Worm (Caenorhabditis elegans) whole organism, L1 larva: ENCODE results near the gene srg-1.

Experiments
- C04F5.9 ChIP-seq: sonication (generic microtip); optimal IDR thresholded peaks from 2 replicates; lab custom pipeline; 2016; ENCODE audit warnings: missing genetic modification characterization, missing compliant biosample characterization
- C16A3.4 ChIP-seq: fragments of 150-350 bp; optimal IDR thresholded peaks from 2 replicates; lab custom pipeline; 2014; ENCODE audit warnings: missing biosample characterization, missing genetic modification characterization
- C34B4.2 ChIP-seq: sonication (generic microtip); optimal IDR thresholded peaks from 2 replicates; lab custom pipeline; 2017; ENCODE audit warnings: mild to moderate bottlenecking, missing genetic modification characterization, missing compliant biosample characterization
- Y116A8C.19 ChIP-seq: sonication (generic microtip); optimal IDR thresholded peaks from 2 replicates; lab custom pipeline; 2016; ENCODE audit warnings: missing compliant biosample characterization, missing genetic modification characterization, borderline replicate concordance
- aha-1 ChIP-seq: fragments of 150-350 bp; optimal IDR thresholded peaks from 2 replicates; lab custom pipeline; 2014; ENCODE audit warnings: missing biosample characterization, missing genetic modification characterization
- ama-1 ChIP-seq: fragments of 150-350 bp; optimal IDR thresholded peaks from 2 replicates; lab custom pipeline; 2014
- ceh-8 ChIP-seq: fragments of 200-800 bp; sonication (Bioruptor generic); optimal IDR thresholded peaks from 2 replicates; lab custom pipeline; 2018; ENCODE audit warnings: mild to moderate bottlenecking, missing genetic modification characterization, moderate library complexity, missing compliant biosample characterization
- ceh-90 ChIP-seq: sonication (generic microtip); optimal IDR thresholded peaks from 2 replicates; lab custom pipeline; 2016; ENCODE audit warnings: missing genetic modification characterization, missing compliant biosample characterization
- ces-1 ChIP-seq: fragments of 150-350 bp; optimal IDR thresholded peaks from 2 replicates; lab custom pipeline; 2014; ENCODE audit warnings: missing biosample characterization, missing genetic modification reagents, missing genetic modification characterization
- efl-1 ChIP-seq, 4 experiments: fragments of 150-350 bp; optimal IDR thresholded peaks in 3 of 4; peaks in 1 of 4; 1 replicate in 1 of 4; 2 replicates in 3 of 4; lab custom pipeline; 2014; ENCODE audit warnings: missing biosample characterization in 2 of 4, missing genetic modification characterization in 2 of 4, missing genetic modification reagents in 2 of 4
- efl-3 ChIP-seq: fragments of 200-800 bp; sonication (Bioruptor generic); optimal IDR thresholded peaks from 2 replicates; lab custom pipeline; 2018; ENCODE audit warnings: mild to moderate bottlenecking, missing genetic modification characterization, missing compliant biosample characterization
- egl-13 ChIP-seq: sonication (generic microtip); optimal IDR thresholded peaks from 2 replicates; lab custom pipeline; 2016; ENCODE audit warnings: missing genotype, missing genetic modification reagents, missing genetic modification characterization, missing compliant biosample characterization
- fkh-4 ChIP-seq: sonication (generic microtip); optimal IDR thresholded peaks from 2 replicates; lab custom pipeline; 2016; ENCODE audit warnings: missing compliant biosample characterization, missing genetic modification characterization, borderline replicate concordance
- hlh-17 ChIP-seq: fragments of 200-800 bp; sonication (Bioruptor generic); optimal IDR thresholded peaks from 2 replicates; lab custom pipeline; 2018; ENCODE audit warnings: missing genetic modification characterization, mild to moderate bottlenecking, missing compliant biosample characterization, moderate library complexity, borderline replicate concordance
- hlh-4 ChIP-seq: sonication (generic microtip); optimal IDR thresholded peaks from 2 replicates; lab custom pipeline; 2016; ENCODE audit warnings: mild to moderate bottlenecking, missing genetic modification characterization, missing compliant biosample characterization
- jun-1 ChIP-seq: fragments of 150-350 bp; optimal IDR thresholded peaks from 2 replicates; lab custom pipeline; 2014; ENCODE audit warnings: missing biosample characterization, missing genetic modification reagents, missing genetic modification characterization
- lin-13 ChIP-seq: fragments of 150-350 bp; optimal IDR thresholded peaks from 2 replicates; lab custom pipeline; 2014; ENCODE audit warnings: missing biosample characterization, missing genetic modification reagents, missing genetic modification characterization
- lin-14 ChIP-seq: fragments of 200-800 bp; sonication (Bioruptor generic); optimal IDR thresholded peaks from 2 replicates; lab custom pipeline; 2018; ENCODE audit warnings: mild to moderate bottlenecking, missing genetic modification characterization, moderate library complexity, missing compliant biosample characterization
- lin-35 ChIP-seq, 2 experiments: fragments of 150-350 bp; optimal IDR thresholded peaks; 2 replicates each; lab custom pipeline; 2014; ENCODE audit warnings: missing biosample characterization in 2 of 2, missing genetic modification characterization in 2 of 2, missing genetic modification reagents in 2 of 2
- lir-3 ChIP-seq: sonication (generic microtip); optimal IDR thresholded peaks from 2 replicates; lab custom pipeline; 2016; ENCODE audit warnings: mild to moderate bottlenecking, missing genetic modification characterization, moderate library complexity, missing compliant biosample characterization; ENCODE audit not compliant: poor library complexity
- mdl-1 ChIP-seq, 2 experiments: fragments of 150-350 bp; optimal IDR thresholded peaks; 2 replicates each; lab custom pipeline; 2014 to 2017; ENCODE audit warnings: missing biosample characterization in 2 of 2, missing genetic modification characterization in 2 of 2, inconsistent platforms in 1 of 2
- nhr-12 ChIP-seq: sonication (generic microtip); optimal IDR thresholded peaks from 2 replicates; lab custom pipeline; 2017; ENCODE audit warnings: missing biosample characterization, missing genetic modification characterization
- nhr-237 ChIP-seq: fragments of 150-350 bp; optimal IDR thresholded peaks from 2 replicates; lab custom pipeline; 2014; ENCODE audit warnings: missing biosample characterization, missing genetic modification characterization
- nhr-28 ChIP-seq: fragments of 150-350 bp; optimal IDR thresholded peaks from 2 replicates; lab custom pipeline; 2014; ENCODE audit warnings: missing biosample characterization, missing genetic modification characterization
- nhr-76 ChIP-seq: sonication (generic microtip); optimal IDR thresholded peaks from 2 replicates; lab custom pipeline; 2017; ENCODE audit warnings: missing biosample characterization, missing genetic modification characterization
- nhr-77 ChIP-seq: fragments of 150-350 bp; optimal IDR thresholded peaks from 2 replicates; lab custom pipeline; 2014; ENCODE audit warnings: missing biosample characterization, missing genetic modification characterization
- nhr-84 ChIP-seq: sonication (generic microtip); optimal IDR thresholded peaks from 2 replicates; lab custom pipeline; 2017; ENCODE audit warnings: missing biosample characterization, missing genetic modification characterization
- nhr-90 ChIP-seq: sonication (generic microtip); optimal IDR thresholded peaks from 2 replicates; lab custom pipeline; 2016; ENCODE audit warnings: mild to moderate bottlenecking, missing genetic modification characterization, missing compliant biosample characterization; ENCODE audit not compliant: poor library complexity
- pag-3 ChIP-seq: sonication (generic microtip); optimal IDR thresholded peaks from 2 replicates; lab custom pipeline; 2017; ENCODE audit warnings: missing genetic modification characterization, mild to moderate bottlenecking, missing compliant biosample characterization, antibody characterized with exemption, borderline replicate concordance; ENCODE audit not compliant: insufficient read depth
- pqm-1 ChIP-seq: sonication (generic microtip); optimal IDR thresholded peaks from 3 replicates; lab custom pipeline; 2017; ENCODE audit warnings: missing biosample characterization, missing genetic modification characterization
- rnt-1 ChIP-seq: sonication (generic microtip); optimal IDR thresholded peaks from 2 replicates; lab custom pipeline; 2016; ENCODE audit warnings: mild to moderate bottlenecking, missing genetic modification characterization, moderate library complexity, missing compliant biosample characterization
- skn-1 ChIP-seq: fragments of 150-350 bp; optimal IDR thresholded peaks from 2 replicates; lab custom pipeline; 2014; ENCODE audit warnings: missing biosample characterization, missing genetic modification characterization
- snpc-4 ChIP-seq: fragments of 150-350 bp; optimal IDR thresholded peaks from 2 replicates; lab custom pipeline; 2014; ENCODE audit warnings: missing biosample characterization, missing genetic modification characterization
- snu-23 ChIP-seq: sonication (generic microtip); optimal IDR thresholded peaks from 2 replicates; lab custom pipeline; 2016; ENCODE audit warnings: missing genetic modification characterization, missing compliant biosample characterization
- sptf-1 ChIP-seq: fragments of 150-350 bp; optimal IDR thresholded peaks from 2 replicates; lab custom pipeline; 2014; ENCODE audit warnings: missing biosample characterization, missing genetic modification characterization
- swsn-7 ChIP-seq: sonication (generic microtip); optimal IDR thresholded peaks from 2 replicates; lab custom pipeline; 2016; ENCODE audit warnings: missing genetic modification characterization, missing compliant biosample characterization
- tlp-1 ChIP-seq: fragments of 150-350 bp; optimal IDR thresholded peaks from 2 replicates; lab custom pipeline; 2014; ENCODE audit warnings: missing biosample characterization, missing genetic modification characterization
- unc-130 ChIP-seq: fragments of 150-350 bp; optimal IDR thresholded peaks from 2 replicates; lab custom pipeline; 2017; ENCODE audit warnings: missing biosample characterization, missing genetic modification characterization, inconsistent platforms
- vab-15 ChIP-seq: sonication (generic microtip); optimal IDR thresholded peaks from 2 replicates; lab custom pipeline; 2017; ENCODE audit warnings: missing genotype, mild to moderate bottlenecking, missing genetic modification characterization, missing compliant biosample characterization
- zip-4 ChIP-seq: fragments of 200-800 bp; sonication (Bioruptor generic); optimal IDR thresholded peaks from 2 replicates; lab custom pipeline; 2018; ENCODE audit warnings: mild to moderate bottlenecking, missing genetic modification characterization, moderate library complexity, missing compliant biosample characterization
- ztf-4 ChIP-seq: fragments of 150-350 bp; optimal IDR thresholded peaks from 2 replicates; lab custom pipeline; 2014; ENCODE audit warnings: missing biosample characterization, missing genetic modification characterization

Gene srg-1

DNA sequence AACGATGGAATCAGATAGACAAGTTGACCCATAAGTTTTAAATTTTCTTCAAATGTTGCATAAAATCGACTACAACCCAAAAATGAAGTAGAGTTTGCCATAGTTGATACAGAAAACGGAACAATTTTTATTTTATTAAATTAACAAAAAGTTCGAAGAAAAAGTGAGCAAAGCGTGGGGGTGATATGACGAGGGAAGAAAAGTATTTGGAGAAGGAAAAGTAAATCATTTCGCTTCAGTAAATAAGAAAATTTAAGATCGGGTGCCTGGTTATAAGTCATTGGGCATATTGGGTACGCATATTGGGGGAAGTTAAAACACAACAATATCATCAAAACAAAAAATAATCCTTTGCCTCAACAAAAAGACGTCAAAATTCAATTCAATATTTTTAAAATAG lies 7.7 kb upstream of the srg-1 start, which contains the start of gene srg-6:
Gene srg-6 (minus strand): TSS at position 101 of the 400 bp plus-strand sequence.
- no peak for TF ChIP-seq efl-3 (GFP tag; lab: Kevin White, UChicago)
- no peak for TF ChIP-seq nhr-84

DNA sequence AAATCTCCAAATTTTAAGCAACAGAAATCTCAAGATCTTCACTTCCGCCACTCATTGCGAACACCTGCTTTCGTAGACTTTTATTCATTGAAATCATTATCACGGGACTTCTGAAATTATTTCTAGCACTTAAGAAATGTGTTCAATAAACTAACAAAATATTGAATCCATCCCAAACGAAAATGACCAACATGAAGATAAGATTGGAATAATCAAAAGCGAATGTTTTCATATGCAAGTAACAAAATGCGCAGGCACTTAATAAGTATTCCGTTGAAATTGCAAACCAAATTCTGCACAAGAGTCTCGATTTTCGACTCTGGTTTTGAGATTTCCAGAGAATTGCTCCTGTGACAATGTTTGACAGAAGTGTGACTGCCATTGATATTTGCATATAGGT lies 6.3 kb upstream of the srg-1 start, which contains the start of gene srg-5:
Gene srg-5 (minus strand): TSS at position 101 of the 400 bp plus-strand sequence.
- TF ChIP-seq fkh-4 (tag; lab: Kevin White, UChicago) (no peak), ces-1 (no peak), nhr-12 (tag; lab: Kevin White, UChicago) (no peak), C34B4.2 (tag; lab: Kevin White, UChicago) (no peak), mdl-1 (tag; optimal IDR thresholded peaks at IDR 0.05; lab: Kevin White, UChicago) (no peak), snpc-4 (tag; lab: Kevin White, UChicago) (no peak), Y116A8C.19 (tag; lab: Kevin White, UChicago) (no peak), tlp-1 (tag; lab: Kevin White, UChicago) (no peak), nhr-28 (tag; lab: Kevin White, UChicago) (no peak), ceh-90 (no peak), rnt-1 (tag; lab: Kevin White, UChicago) (no peak), lin-14 (no peak), swsn-7 (tag; lab: Kevin White, UChicago) (no peak), efl-1 (optimal IDR thresholded peaks at IDR 0.05; lab: Kevin White, UChicago) (no peak), efl-1 (GFP tag; optimal IDR thresholded peaks at IDR 0.05 in 1 of 2; lab: Kevin White, UChicago) (no peak), pqm-1 (tag; lab: Kevin White, UChicago) (no peak), nhr-90 (tag; lab: Kevin White, UChicago) (no peak), snu-23 (GFP tag; lab: Kevin White, UChicago) (no peak), jun-1 (tag; lab: Kevin White, UChicago) (no peak), lin-35 (GFP tag; optimal IDR thresholded peaks at IDR 0.05; lab: Kevin White, UChicago) (no peak), aha-1 (no peak)

DNA sequence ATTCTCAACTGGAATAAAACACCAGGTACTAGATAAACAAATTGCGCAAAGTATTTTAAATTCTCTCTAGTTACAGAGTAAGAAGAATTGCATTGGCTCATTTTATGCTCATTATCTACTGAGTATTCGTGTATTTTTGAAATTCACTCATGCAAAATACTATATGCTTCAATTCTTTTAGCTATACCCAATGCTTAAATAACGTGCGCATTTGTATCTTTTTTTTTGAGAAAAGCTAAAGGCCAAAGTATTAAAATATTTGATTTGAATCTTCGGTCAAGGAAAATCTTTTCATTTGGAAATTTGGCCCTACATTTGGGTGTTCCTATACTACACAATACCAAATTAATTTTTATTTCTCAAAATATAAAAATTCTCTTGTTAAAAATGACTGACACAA lies 3.8 kb upstream of the srg-1 start, which contains the start of gene srg-4:
Gene srg-4 (minus strand): TSS at position 101 of the 400 bp plus-strand sequence.
- TF ChIP-seq pag-3 (tag; lab: Kevin White, UChicago) (no peak), C04F5.9 (tag; lab: Kevin White, UChicago) (no peak), sptf-1 (no peak), ceh-8 (GFP tag; lab: Kevin White, UChicago) (no peak), fkh-4 (tag; lab: Kevin White, UChicago) (no peak), hlh-4 (tag; lab: Kevin White, UChicago) (no peak), lin-13 (no peak), C16A3.4 (no peak), nhr-90 (tag; lab: Kevin White, UChicago) (no peak), nhr-77 (tag; lab: Kevin White, UChicago) (no peak), ama-1 (no peak), skn-1 (tag; lab: Kevin White, UChicago) (no peak), hlh-17 (no peak), vab-15 (tag; lab: Kevin White, UChicago) (no peak), egl-13 (tag; lab: Kevin White, UChicago) (no peak), ces-1 (no peak), snpc-4 (tag; lab: Kevin White, UChicago) (no peak), unc-130 (tag; lab: Kevin White, UChicago) (no peak)

DNA sequence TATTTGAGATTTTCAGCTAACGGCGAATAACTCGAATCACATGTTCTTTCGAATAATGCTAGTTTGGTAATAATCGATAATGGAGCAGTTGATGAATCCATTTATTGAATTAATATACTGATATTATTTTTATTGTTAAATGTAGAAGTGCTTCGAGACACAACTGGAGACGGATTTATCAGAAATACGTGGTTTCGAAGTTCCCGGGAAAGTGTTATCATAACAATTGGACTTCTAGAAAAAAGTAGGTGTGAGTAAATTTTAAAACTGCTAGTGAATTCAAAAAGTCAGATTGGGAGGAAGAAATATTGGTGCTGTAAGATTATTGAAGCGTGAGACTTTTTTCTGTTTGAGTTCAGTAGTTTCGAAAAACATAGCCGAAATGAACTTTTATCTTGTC lies 2.0 kb upstream of the srg-1 start, which contains the start of gene srg-2:
Gene srg-2 (minus strand): TSS at position 101 of the 400 bp plus-strand sequence.
- TF ChIP-seq nhr-237 (tag; lab: Kevin White, UChicago) (no peak), nhr-76 (tag; lab: Kevin White, UChicago) (no peak), aha-1 (no peak), zip-4 (GFP tag; lab: Kevin White, UChicago) (no peak), ztf-4 (no peak), lir-3 (tag; lab: Kevin White, UChicago) (no peak)
- TF ChIP-seq, all 84 proteins: peak for 0
